Worm (Caenorhabditis elegans) whole organism, late embryonic: Measurements from ENCODE around the gene F26H11.4.

ENCODE experiments used
- C38D4.7 ChIP-seq: fragments of 200-800 bp; sonication (Bioruptor generic); optimal IDR thresholded peaks from 2 replicates; lab custom pipeline; 2018; ENCODE audit warnings: mild to moderate bottlenecking, missing genetic modification characterization, moderate library complexity, missing compliant biosample characterization
- ceh-9 ChIP-seq: sonication (generic microtip); optimal IDR thresholded peaks from 2 replicates; lab custom pipeline; 2016; ENCODE audit warnings: mild to moderate bottlenecking, missing genetic modification characterization, inconsistent platforms, missing compliant biosample characterization
- elt-2 ChIP-seq: sonication (generic microtip); optimal IDR thresholded peaks from 2 replicates; lab custom pipeline; 2016; ENCODE audit warnings: missing genetic modification reagents, missing genetic modification characterization, missing compliant biosample characterization
- hlh-8 ChIP-seq: sonication (generic microtip); optimal IDR thresholded peaks from 2 replicates; lab custom pipeline; 2016; ENCODE audit warnings: missing genotype, missing genetic modification characterization, missing compliant biosample characterization
- unc-55 ChIP-seq: sonication (generic microtip); optimal IDR thresholded peaks from 2 replicates; lab custom pipeline; 2017; ENCODE audit warnings: missing biosample characterization, missing genetic modification reagents, missing genetic modification characterization

- TF ChIP-seq hlh-8 (tag; lab: Kevin White, UChicago), result no peak
- TF ChIP-seq unc-55 (GFP tag; lab: Kevin White, UChicago), result no peak
- no peak for TF ChIP-seq elt-2 (tag; lab: Kevin White, UChicago)
- no peak for TF ChIP-seq C38D4.7 (GFP tag; lab: Kevin White, UChicago)
- no peak for TF ChIP-seq ceh-9
Measured at ce11 chrII:14408312-14408711, at the start of gene F26H11.4.
